Fruit fly (Drosophila melanogaster) S2 (cell line): Measurements from ENCODE around the gene Uggt.
A peak's percentile ranks its signal among the peaks of the same experiment; 100 is the strongest.

Experiments
- CG8478 ChIP-seq: fragments of >200 bp; optimal IDR thresholded peaks from 2 replicates; lab custom pipeline; 2018
- CTCF ChIP-seq, 2 experiments: fragments of >200 bp; optimal IDR thresholded peaks; 2 replicates each; lab custom pipeline; 2018

Gene Uggt

dm6 chr3L:18872440-18872839, at the start of gene Uggt, which contains the start of gene Rad9:
TSS of gene Uggt (plus strand) at chr3L:18872747.
TSS of gene Rad9 (minus strand) at chr3L:18872553.
- TF ChIP-seq CG8478 (lab: Kevin White, UChicago) (no peak), CTCF (optimal IDR thresholded peaks at IDR 0.05; lab: Kevin White, UChicago) (no peak)

- TF ChIP-seq CTCF (optimal IDR thresholded peaks at IDR 0.05; lab: Kevin White, UChicago) = no peak
- TF ChIP-seq CG8478 (lab: Kevin White, UChicago) = no peak
These were observed 49.4 kb upstream of the Uggt start for dm6 chr3L:18823221-18823514.

- no peak for TF ChIP-seq CTCF (optimal IDR thresholded peaks at IDR 0.05; lab: Kevin White, UChicago)
These were observed 48.5 kb upstream of the Uggt start for dm6 chr3L:18823870-18824561.

- TF ChIP-seq CG8478 (lab: Kevin White, UChicago) (no peak), CTCF (optimal IDR thresholded peaks at IDR 0.05; lab: Kevin White, UChicago) (no peak)
These were observed 47.7 kb upstream of the Uggt start for dm6 chr3L:18824851-18825250.

- TF ChIP-seq CTCF (optimal IDR thresholded peaks at IDR 0.05; lab: Kevin White, UChicago) = no peak
These were observed 46.6 kb upstream of the Uggt start for dm6 chr3L:18825993-18826392.

DNA sequence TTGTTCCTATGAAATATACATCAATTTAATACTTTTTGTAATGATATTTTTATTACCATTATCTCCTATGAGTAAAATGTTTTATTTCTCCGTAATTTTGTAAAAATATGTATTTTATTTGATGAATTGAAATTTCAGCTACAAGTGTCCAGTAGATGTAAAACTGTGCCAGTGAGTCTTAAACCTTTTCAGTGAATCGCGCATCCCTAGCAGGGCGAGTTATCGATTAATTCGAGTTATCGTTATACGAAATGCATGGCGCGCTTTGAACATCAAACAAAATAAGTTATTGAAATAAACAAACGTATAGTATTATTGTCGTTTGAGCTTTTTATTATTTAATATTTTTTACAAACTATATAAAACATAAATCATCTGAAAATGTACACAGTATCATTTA, 44.2 kb upstream of the Uggt start:
- no peak for TF ChIP-seq CG8478 (lab: Kevin White, UChicago)
- TF ChIP-seq CTCF (optimal IDR thresholded peaks at IDR 0.05; lab: Kevin White, UChicago) = peak in 1 of 2 experiments; percentile 53

DNA sequence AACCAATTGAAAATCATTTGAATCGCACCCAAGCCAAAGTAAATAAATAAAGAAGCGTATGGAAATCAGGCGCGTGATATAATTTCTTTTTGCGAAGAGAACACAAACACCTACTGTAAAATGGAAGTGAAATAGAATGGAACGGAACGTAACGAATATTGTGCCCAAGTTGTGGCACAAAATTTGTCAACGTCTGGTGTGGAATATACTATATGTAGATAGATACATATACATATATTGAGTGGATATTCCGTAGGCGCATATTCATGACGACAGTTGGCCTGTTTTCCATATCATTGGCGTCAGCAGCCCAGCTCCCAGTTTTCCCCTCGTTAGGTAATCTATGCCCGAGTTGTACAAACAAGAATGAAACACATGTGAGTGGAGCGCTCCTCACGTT, 40.4 kb upstream of the Uggt start:
- no peak for TF ChIP-seq CG8478 (lab: Kevin White, UChicago)
- no peak for TF ChIP-seq CTCF (optimal IDR thresholded peaks at IDR 0.05; lab: Kevin White, UChicago)

DNA sequence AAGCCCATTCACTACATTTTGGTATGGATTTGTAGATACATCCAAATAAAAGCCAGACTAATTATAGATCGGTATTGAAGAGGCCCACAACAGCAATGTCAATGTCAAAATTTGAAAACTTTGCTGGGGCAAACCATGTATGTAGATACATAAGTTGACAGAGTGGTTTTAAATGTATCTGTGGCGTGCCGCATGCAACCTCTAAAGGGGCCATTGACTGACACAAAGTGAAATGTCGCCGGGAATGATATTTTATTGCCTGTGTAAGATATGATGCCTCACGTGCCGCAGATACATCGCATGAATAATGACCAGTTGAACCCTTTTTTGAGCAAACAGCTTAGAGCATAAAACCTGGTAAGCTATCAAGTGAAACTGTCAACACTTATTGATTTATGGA, 39.8 kb upstream of the Uggt start:
- TF ChIP-seq CG8478 (lab: Kevin White, UChicago) (no peak), CTCF (optimal IDR thresholded peaks at IDR 0.05; lab: Kevin White, UChicago) (no peak)

DNA sequence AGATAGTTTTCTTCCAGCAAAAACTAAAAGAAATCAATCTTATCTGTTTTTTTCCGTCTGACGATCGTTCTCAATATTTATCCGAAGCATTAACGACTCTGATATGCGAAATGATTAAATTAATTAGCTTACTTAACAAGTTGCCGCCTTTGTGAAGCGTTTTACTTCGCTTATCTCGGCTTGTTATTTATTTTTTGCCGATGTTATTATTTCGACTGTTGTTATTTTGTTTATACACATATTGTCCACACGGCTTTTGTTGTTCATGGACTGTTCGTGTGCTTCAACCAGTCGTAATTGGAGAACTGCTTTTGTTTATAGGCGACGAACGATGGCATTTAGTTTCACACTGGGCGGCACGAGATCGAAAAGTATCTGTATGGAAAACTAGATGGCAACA, 39.3 kb upstream of the Uggt start:
- TF ChIP-seq CTCF (optimal IDR thresholded peaks at IDR 0.05; lab: Kevin White, UChicago) = no peak
- TF ChIP-seq CG8478 (lab: Kevin White, UChicago) = no peak

dm6 chr3L:18834924-18835323, 37.6 kb upstream of the Uggt start:
- TF ChIP-seq CG8478 (lab: Kevin White, UChicago) (no peak), CTCF (optimal IDR thresholded peaks at IDR 0.05; lab: Kevin White, UChicago) (no peak)

DNA sequence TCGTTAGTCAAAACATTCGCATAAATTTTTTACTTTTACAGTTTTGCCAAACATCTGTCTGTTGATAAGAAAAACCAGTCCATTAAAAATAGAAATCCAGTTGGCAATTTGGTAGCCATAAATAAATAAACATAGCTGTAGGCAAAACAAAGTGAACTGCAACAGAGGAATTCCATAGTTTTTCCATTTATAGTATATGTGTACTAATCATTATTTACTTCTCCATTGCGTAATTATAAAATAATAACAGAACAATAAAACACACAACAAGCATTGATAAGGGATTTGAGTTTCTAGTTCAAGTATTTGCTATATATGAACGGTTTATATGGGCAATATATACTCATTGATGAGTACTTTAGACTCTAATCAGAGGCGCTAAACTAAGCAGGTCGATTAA, 35.9 kb upstream of the Uggt start:
- TF ChIP-seq CTCF (optimal IDR thresholded peaks at IDR 0.05; lab: Kevin White, UChicago) = no peak
- no peak for TF ChIP-seq CG8478 (lab: Kevin White, UChicago)

DNA sequence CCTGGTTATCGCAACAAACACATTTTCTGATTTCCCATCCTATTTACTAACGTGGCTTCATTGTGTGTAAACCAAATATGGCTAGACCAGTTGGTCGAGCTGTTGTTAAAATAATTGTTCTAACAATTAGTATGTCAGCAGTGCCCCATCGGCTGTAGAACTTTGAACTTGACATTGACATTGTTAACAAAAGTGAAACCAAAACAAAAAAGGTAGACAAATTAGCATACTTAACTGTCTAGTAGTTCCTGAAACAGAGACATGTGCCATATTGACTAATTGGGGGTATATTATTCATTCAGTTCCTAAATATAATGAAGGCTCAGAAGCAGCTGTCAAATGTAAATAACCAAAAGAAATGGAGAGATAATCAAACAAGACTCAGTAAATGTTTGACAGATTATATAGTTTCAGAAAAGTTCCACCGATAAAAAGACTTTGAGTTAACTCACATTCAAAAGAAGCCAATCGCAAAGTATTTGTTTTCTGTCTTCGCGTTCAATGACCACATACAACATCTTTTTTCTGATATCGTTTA, 34.8 kb upstream of the Uggt start:
- TF ChIP-seq CG8478 (lab: Kevin White, UChicago) = no peak
- TF ChIP-seq CTCF (optimal IDR thresholded peaks at IDR 0.05; lab: Kevin White, UChicago) = no peak

DNA sequence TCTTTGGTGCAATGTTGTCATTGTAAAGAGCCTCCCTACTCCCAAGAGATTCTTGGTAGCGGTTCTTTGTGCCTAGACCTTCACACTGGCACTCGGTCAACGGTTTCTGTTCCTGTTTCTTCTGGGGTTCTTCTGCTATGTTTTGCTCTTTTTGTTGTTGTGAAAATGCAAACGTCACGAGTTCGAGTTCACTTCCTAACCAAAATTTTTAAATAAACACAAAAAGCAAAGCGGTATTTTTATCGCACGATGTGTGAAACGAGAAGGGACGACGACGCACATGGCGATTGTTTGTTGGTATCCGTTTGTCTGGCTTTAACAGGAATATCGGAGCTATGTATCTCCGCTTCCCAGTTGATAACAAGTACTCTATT, 32.6 kb upstream of the Uggt start:
- no peak for TF ChIP-seq CTCF (optimal IDR thresholded peaks at IDR 0.05; lab: Kevin White, UChicago)
- TF ChIP-seq CG8478 (lab: Kevin White, UChicago) = no peak

dm6 chr3L:18840370-18841007, 32.1 kb upstream of the Uggt start:
- no peak for TF ChIP-seq CG8478 (lab: Kevin White, UChicago)
- TF ChIP-seq CTCF (optimal IDR thresholded peaks at IDR 0.05; lab: Kevin White, UChicago) = no peak

- TF ChIP-seq CG8478 (lab: Kevin White, UChicago) (no peak), CTCF (optimal IDR thresholded peaks at IDR 0.05; lab: Kevin White, UChicago) (peak in 1 of 2 experiments; percentile 46)
These were observed 31.3 kb upstream of the Uggt start for dm6 chr3L:18841269-18841668.

DNA sequence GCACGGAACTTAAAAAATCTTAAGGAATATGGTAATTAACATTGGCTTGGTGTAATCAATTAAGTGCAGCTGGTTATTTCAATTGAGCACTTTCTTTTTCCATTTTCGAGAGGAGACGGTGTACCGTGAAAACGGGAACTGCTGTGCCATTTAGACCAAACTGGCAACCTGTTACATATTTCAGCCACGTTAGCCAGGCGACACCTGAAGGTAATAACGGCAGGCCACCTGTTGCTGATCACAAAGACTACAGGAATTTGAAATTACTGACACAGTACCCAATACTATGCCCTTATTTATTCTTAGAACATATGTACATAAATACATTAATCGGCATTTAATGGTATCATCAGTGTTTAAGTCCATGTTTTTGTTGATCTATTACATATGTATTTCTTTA, 30.3 kb upstream of the Uggt start:
- TF ChIP-seq CG8478 (lab: Kevin White, UChicago) (no peak), CTCF (optimal IDR thresholded peaks at IDR 0.05; lab: Kevin White, UChicago) (peak; percentile 53 to 61)
